Worm (Caenorhabditis elegans): ENCODE data around the gene Y1A5A.1.

The Y1A5A.1 gene

DNA sequence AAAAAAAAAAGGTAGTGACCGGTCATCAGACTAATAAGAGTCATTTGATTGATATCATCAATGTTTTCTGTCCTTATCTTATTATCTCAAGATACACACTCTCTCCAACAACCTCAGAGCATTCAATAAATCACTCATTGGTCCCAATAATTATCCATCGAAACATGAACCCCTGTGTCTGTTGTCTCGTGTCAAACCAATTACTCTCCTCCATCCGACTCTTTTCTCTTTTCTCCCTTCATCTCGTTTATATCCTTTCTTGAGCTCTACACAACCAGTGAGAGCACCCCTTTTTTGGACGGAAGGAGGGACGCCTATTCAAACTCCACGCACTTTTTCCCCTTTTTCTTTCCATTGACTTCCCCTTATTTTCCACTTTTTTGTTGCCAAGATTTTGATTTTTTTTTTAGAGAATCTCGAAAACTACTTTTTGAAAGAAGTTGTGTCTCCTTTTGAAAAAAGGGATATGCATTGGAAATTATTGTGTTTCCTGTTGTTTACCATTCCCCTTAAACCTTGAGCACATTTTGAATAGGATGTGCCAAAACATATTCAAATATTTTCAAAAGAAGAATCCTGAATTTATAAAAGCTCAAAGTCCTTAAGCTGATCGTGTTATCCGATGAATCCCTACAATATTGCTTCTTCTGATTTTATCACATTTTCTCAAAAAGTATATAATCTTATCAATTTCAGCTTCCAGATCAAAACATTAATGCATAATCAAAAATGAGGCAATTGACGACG is 19.2 kb upstream of the Y1A5A.1 start, which contains the start of gene pxd-1 (continued):
- peak; percentile 20 for TF ChIP-seq mep-1 (tag; optimal IDR thresholded peaks at IDR 0.05)
- TF ChIP-seq snpc-1.2 (GFP tag; IDR thresholded peaks at IDR 0.05) = no peak
- TF ChIP-seq lir-3 (tag; optimal IDR thresholded peaks at IDR 0.05) = no peak
- no peak for TF ChIP-seq hmg-1.1 (GFP tag; IDR thresholded peaks at IDR 0.05)
- no peak for TF ChIP-seq dmd-8 (GFP tag; IDR thresholded peaks at IDR 0.05)
- no peak for TF ChIP-seq zag-1 (tag; optimal IDR thresholded peaks at IDR 0.05)
- no peak for TF ChIP-seq madf-9 (GFP tag; conservative IDR thresholded peaks at IDR 0.05)
- no peak for TF ChIP-seq F10B5.3 (tag; optimal IDR thresholded peaks at IDR 0.05)
- TF ChIP-seq dpl-1 (GFP tag; optimal IDR thresholded peaks at IDR 0.05) = no peak
- no peak for TF ChIP-seq ZK337.2 (GFP tag; IDR thresholded peaks at IDR 0.05)
- no peak for TF ChIP-seq lim-7 (GFP tag; IDR thresholded peaks at IDR 0.05)
- peak; percentile 27 for TF ChIP-seq hlh-11 (tag; optimal IDR thresholded peaks at IDR 0.05)
- TF ChIP-seq egl-43 (GFP tag; IDR thresholded peaks at IDR 0.05) = no peak
- no peak for TF ChIP-seq saeg-2 (GFP tag; IDR thresholded peaks at IDR 0.05)
- no peak for TF ChIP-seq egl-27 (tag; optimal IDR thresholded peaks at IDR 0.05)

- TF ChIP-seq mxl-3 (GFP tag; optimal IDR thresholded peaks at IDR 0.05) = peak; percentile 30
- TF ChIP-seq nhr-111 (GFP tag; optimal IDR thresholded peaks at IDR 0.05) = no peak
- TF ChIP-seq nhr-41 (GFP tag; IDR thresholded peaks at IDR 0.05) = no peak
- TF ChIP-seq Y5F2A.4 (GFP tag; optimal IDR thresholded peaks at IDR 0.05) = no peak
- no peak for TF ChIP-seq egl-43 (GFP tag; IDR thresholded peaks at IDR 0.05)
- peak; percentile 66 for TF ChIP-seq spr-1 (tag; optimal IDR thresholded peaks at IDR 0.05)
- no peak for TF ChIP-seq snpc-1.2 (GFP tag; IDR thresholded peaks at IDR 0.05)
- no peak for TF ChIP-seq nhr-42 (GFP tag; IDR thresholded peaks at IDR 0.05)
- peak; percentile 88 for TF ChIP-seq nhr-77 (tag; optimal IDR thresholded peaks at IDR 0.05)
- TF ChIP-seq dmd-9 (GFP tag; IDR thresholded peaks at IDR 0.05) = no peak
- no peak for TF ChIP-seq nhr-237 (tag; optimal IDR thresholded peaks at IDR 0.05)
- TF ChIP-seq ces-1 (GFP tag; optimal IDR thresholded peaks at IDR 0.05) = no peak
- peak; percentile 92 for TF ChIP-seq mep-1 (tag; optimal IDR thresholded peaks at IDR 0.05)
- no peak for TF ChIP-seq tag-97 (GFP tag; IDR thresholded peaks at IDR 0.05)
- peak; percentile 79 for TF ChIP-seq lin-1 (GFP tag; IDR thresholded peaks at IDR 0.05)
- TF ChIP-seq ztf-7 (tag; optimal IDR thresholded peaks at IDR 0.05) = peak; percentile 78
- no peak for TF ChIP-seq D1046.2 (GFP tag; IDR thresholded peaks at IDR 0.05)
- TF ChIP-seq lsy-2 (tag; optimal IDR thresholded peaks at IDR 0.05) = peak; percentile 24 to 94
- peak; percentile 95 for TF ChIP-seq dve-1 (tag; optimal IDR thresholded peaks at IDR 0.05; ENCODE audit: insufficient read depth)
- TF ChIP-seq set-16 (GFP tag; IDR thresholded peaks at IDR 0.05) = no peak
- TF ChIP-seq daf-8 (GFP tag; IDR thresholded peaks at IDR 0.05) = no peak
- no peak for TF ChIP-seq F10B5.3 (tag; optimal IDR thresholded peaks at IDR 0.05)
- no peak for TF ChIP-seq daf-19 (GFP tag; conservative IDR thresholded peaks at IDR 0.05)
- no peak for TF ChIP-seq F26F4.8 (GFP tag; conservative IDR thresholded peaks at IDR 0.05)
- TF ChIP-seq jun-1 (tag; optimal IDR thresholded peaks at IDR 0.05) = peak; percentile 41
- TF ChIP-seq ztf-11 (tag; optimal IDR thresholded peaks at IDR 0.05) = no peak
- TF ChIP-seq hlh-30 (tag; optimal IDR thresholded peaks at IDR 0.05; ENCODE audit: insufficient read depth) = peak; percentile 72
- peak; percentile 38; the same call in 1 of the 2 replicates for TF ChIP-seq pha-4 (GFP tag; IDR thresholded peaks at IDR 0.05)
- peak; percentile 37 for TF ChIP-seq pha-4 (tag; optimal IDR thresholded peaks at IDR 0.05)
- no peak for TF ChIP-seq mxl-2 (GFP tag; conservative IDR thresholded peaks at IDR 0.05)
- TF ChIP-seq ceh-62 (tag; optimal IDR thresholded peaks at IDR 0.05) = no peak
- TF ChIP-seq nhr-102 (tag; optimal IDR thresholded peaks at IDR 0.05) = peak; percentile 87
- TF ChIP-seq daf-16 (GFP tag; optimal IDR thresholded peaks at IDR 0.05) = peak; percentile 6 to 54
- TF ChIP-seq daf-16 (tag; optimal IDR thresholded peaks at IDR 0.05) = peak; percentile 93
- TF ChIP-seq Y75B8A.6 (GFP tag; IDR thresholded peaks at IDR 0.05) = no peak
- peak; percentile 40 for TF ChIP-seq nhr-25 (tag; optimal IDR thresholded peaks at IDR 0.05; ENCODE audit: borderline replicate concordance, insufficient read depth)
- TF ChIP-seq ama-1 (optimal IDR thresholded peaks at IDR 0.05) = no peak
- TF ChIP-seq lim-7 (GFP tag; IDR thresholded peaks at IDR 0.05) = no peak
- no peak for TF ChIP-seq fos-1 (tag; optimal IDR thresholded peaks at IDR 0.05)
These were observed 17.7 kb upstream of the Y1A5A.1 start, which contains the start of gene tif-1A for ce11 chrIII:4004064-4004580. tif-1A (minus strand) TSS chrIII:4004114.
